Worm (Caenorhabditis elegans) whole organism, L4/young adult: Measurements from ENCODE around the gene E02A10.3.

Experiments used
- W03F9.2 ChIP-seq: fragments of 150-350 bp; optimal IDR thresholded peaks from 2 replicates; lab custom pipeline; 2014; ENCODE audit warnings: missing biosample characterization, missing genetic modification characterization
- dao-5 ChIP-seq: sonication (generic microtip); optimal IDR thresholded peaks from 2 replicates; lab custom pipeline; 2016; ENCODE audit warnings: missing genotype, missing genetic modification characterization, moderate library complexity, missing compliant biosample characterization
- him-1 ChIP-seq: sonication (generic microtip); optimal IDR thresholded peaks from 2 replicates; lab custom pipeline; 2016; ENCODE audit warnings: missing genotype, missing genetic modification reagents, missing genetic modification characterization, missing compliant biosample characterization

- TF ChIP-seq him-1 (tag; lab: Kevin White, UChicago) (no peak), W03F9.2 (tag; lab: Kevin White, UChicago) (no peak), dao-5 (tag; lab: Kevin White, UChicago) (no peak)
Measured at ce11 chrV:12551638-12552478, 27.5 kb upstream of the E02A10.3 start.
